Fruit fly (Drosophila melanogaster) whole organism, adult: Measurements from ENCODE around the gene CG43850.
A peak's percentile ranks its signal among the peaks of the same experiment; 100 is the strongest.

Source experiments
- CG11617 ChIP-seq: fragments of 200-800 bp; sonication (Bioruptor generic); optimal IDR thresholded peaks from 2 replicates; lab custom pipeline; 2017; ENCODE audit warnings: mild to moderate bottlenecking, missing biosample characterization, missing genetic modification reagents, missing genetic modification characterization
- CG12768 ChIP-seq: fragments of 200-800 bp; sonication (Bioruptor generic); optimal IDR thresholded peaks from 2 replicates; lab custom pipeline; 2017; ENCODE audit warnings: missing biosample characterization, missing genetic modification characterization, mild to moderate bottlenecking, moderate library complexity, missing genetic modification reagents
- CG14711 ChIP-seq: fragments of 200-800 bp; sonication (Bioruptor generic); optimal IDR thresholded peaks from 2 replicates; lab custom pipeline; 2018; ENCODE audit warnings: missing biosample characterization, mild to moderate bottlenecking, missing genetic modification characterization, moderate library complexity
- CG1620 ChIP-seq: fragments of 200-800 bp; sonication (Bioruptor generic); optimal IDR thresholded peaks from 2 replicates; lab custom pipeline; 2016; ENCODE audit warnings: missing biosample characterization, missing genetic modification characterization
- CG33017 ChIP-seq: fragments of 200-800 bp; sonication (Bioruptor generic); optimal IDR thresholded peaks from 2 replicates; lab custom pipeline; 2018; ENCODE audit warnings: missing biosample characterization, mild to moderate bottlenecking, missing genetic modification characterization, moderate library complexity
- CG5204 ChIP-seq: fragments of 200-800 bp; sonication (Bioruptor generic); optimal IDR thresholded peaks from 2 replicates; lab custom pipeline; 2016; ENCODE audit warnings: missing biosample characterization, missing genetic modification characterization
- CG7045 ChIP-seq: fragments of 200-800 bp; sonication (Bioruptor generic); optimal IDR thresholded peaks from 2 replicates; lab custom pipeline; 2017; ENCODE audit warnings: missing biosample characterization, mild to moderate bottlenecking, missing genetic modification characterization
- CG7101 ChIP-seq: fragments of 200-800 bp; sonication (Bioruptor generic); optimal IDR thresholded peaks from 2 replicates; lab custom pipeline; 2018; ENCODE audit warnings: missing biosample characterization, mild to moderate bottlenecking, missing genetic modification characterization, moderate library complexity
- Clk ChIP-seq: fragments of 200-800 bp; sonication (Bioruptor generic); optimal IDR thresholded peaks from 2 replicates; lab custom pipeline; 2017; ENCODE audit warnings: missing biosample characterization, missing genetic modification characterization
- Crg-1 ChIP-seq: fragments of 200-800 bp; sonication (Bioruptor generic); optimal IDR thresholded peaks from 2 replicates; lab custom pipeline; 2016; ENCODE audit warnings: missing biosample characterization, missing genetic modification characterization
- Hr96 ChIP-seq: fragments of 200-800 bp; sonication (Bioruptor generic); optimal IDR thresholded peaks from 2 replicates; lab custom pipeline; 2016; ENCODE audit warnings: missing biosample characterization, missing genetic modification characterization
- Mnt ChIP-seq: fragments of 200-800 bp; sonication (Bioruptor generic); optimal IDR thresholded peaks from 2 replicates; lab custom pipeline; 2016; ENCODE audit warnings: missing biosample characterization, mild to moderate bottlenecking, missing genetic modification characterization
- bab1 ChIP-seq: fragments of 200-800 bp; sonication (Bioruptor generic); optimal IDR thresholded peaks from 3 replicates; lab custom pipeline; 2019; ENCODE audit warnings: missing biosample characterization, mild to moderate bottlenecking, missing genetic modification characterization, moderate library complexity
- cic ChIP-seq: fragments of 200-800 bp; sonication (Bioruptor generic); optimal IDR thresholded peaks from 2 replicates; lab custom pipeline; 2017; ENCODE audit warnings: missing biosample characterization, mild to moderate bottlenecking, missing genetic modification characterization, moderate library complexity
- cnc ChIP-seq, 2 experiments: fragments of >200 bp; optimal IDR thresholded peaks; 2 replicates each; lab custom pipeline; 2017
- kay ChIP-seq: fragments of 200-800 bp; sonication (Bioruptor generic); peaks from one replicate; lab custom pipeline; 2016; ENCODE audit warnings: missing biosample characterization, missing genetic modification characterization, borderline replicate concordance
- ovo ChIP-seq: fragments of 200-800 bp; sonication (Bioruptor generic); optimal IDR thresholded peaks from 2 replicates; lab custom pipeline; 2016; ENCODE audit warnings: missing biosample characterization, missing genetic modification characterization
- pad ChIP-seq: fragments of 200-800 bp; sonication (Bioruptor generic); optimal IDR thresholded peaks from 3 replicates; lab custom pipeline; 2017; ENCODE audit warnings: missing biosample characterization, missing genetic modification characterization, mild to moderate bottlenecking, moderate library complexity, missing genetic modification reagents
- tj ChIP-seq: fragments of 200-800 bp; sonication (Bioruptor generic); optimal IDR thresholded peaks from 3 replicates; lab custom pipeline; 2017; ENCODE audit warnings: missing biosample characterization, mild to moderate bottlenecking, missing genetic modification characterization, moderate library complexity
- toe ChIP-seq: fragments of 200-800 bp; sonication (Bioruptor generic); optimal IDR thresholded peaks from 2 replicates; lab custom pipeline; 2016; ENCODE audit warnings: missing biosample characterization, missing genetic modification characterization

Gene CG43850

DNA sequence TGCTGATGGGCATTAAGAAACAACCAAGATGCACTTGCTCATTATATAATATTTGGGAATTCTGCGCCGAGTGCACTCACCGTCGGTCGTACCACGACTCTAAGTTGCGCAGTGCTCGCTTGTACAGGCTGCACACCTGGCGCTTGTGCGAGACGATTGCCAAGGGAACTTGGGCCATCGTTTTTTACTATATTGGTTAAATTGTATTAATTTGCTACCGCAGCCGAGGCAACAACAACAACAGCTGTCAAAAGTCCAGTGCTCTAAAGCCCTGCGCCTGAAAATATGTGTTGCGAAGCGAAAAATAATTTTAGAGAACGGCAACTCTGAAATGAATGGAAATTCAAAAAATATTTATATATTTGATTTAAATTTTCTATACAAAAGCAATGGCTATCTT lies 44.5 kb upstream of the CG43850 start, which contains the start of gene ND-B22:
Gene ND-B22, minus strand, starts transcription at position 349 of the 400 bp plus-strand sequence.
- peak; percentile 84 for TF ChIP-seq CG7101 (tag; lab: Kevin White, UChicago)
- peak; percentile 91 for TF ChIP-seq Crg-1 (GFP tag; lab: Kevin White, UChicago)
- TF ChIP-seq CG1620 (GFP tag; lab: Kevin White, UChicago) = peak; percentile 90
- TF ChIP-seq bab1 (GFP tag; lab: Kevin White, UChicago) = peak; percentile 81
- peak; percentile 57 for TF ChIP-seq CG5204 (GFP tag; lab: Kevin White, UChicago)
- peak; percentile 97 for TF ChIP-seq CG14711 (tag; lab: Kevin White, UChicago)
- TF ChIP-seq CG12768 = peak; percentile 84
- peak; percentile 36 for TF ChIP-seq cic
- peak; percentile 41 for TF ChIP-seq Hr96
- peak; percentile 4 for TF ChIP-seq tj (GFP tag; lab: Kevin White, UChicago)
- no peak for TF ChIP-seq cnc (optimal IDR thresholded peaks at IDR 0.05; lab: Kevin White, UChicago)
- TF ChIP-seq Clk (GFP tag; lab: Kevin White, UChicago) = no peak
- no peak for TF ChIP-seq kay
- TF ChIP-seq ovo (GFP tag; lab: Kevin White, UChicago) = peak; percentile 62
- TF ChIP-seq toe = peak; percentile 49
- TF ChIP-seq CG11617 (GFP tag; lab: Kevin White, UChicago) = peak; percentile 51
- peak; percentile 41 for TF ChIP-seq CG7045
- peak; percentile 79 for TF ChIP-seq Mnt (GFP tag; lab: Kevin White, UChicago)
- TF ChIP-seq CG33017 (tag; lab: Kevin White, UChicago) = peak; percentile 55
- peak; percentile 77 for TF ChIP-seq pad (GFP tag; lab: Kevin White, UChicago)

dm6 chr2L:13373435-13374242 lies 41.6 kb upstream of the CG43850 start, which contains the start of the genes Bdp1 and CG6565:
Gene Bdp1, minus strand, starts transcription at chr2L:13373890.
Gene CG6565, plus strand, starts transcription at chr2L:13374019.
- TF ChIP-seq CG12768 (peak; percentile 98), Mnt (GFP tag; lab: Kevin White, UChicago) (peak; percentile 97), bab1 (GFP tag; lab: Kevin White, UChicago) (peak; percentile 96), pad (GFP tag; lab: Kevin White, UChicago) (peak; percentile 94), tj (GFP tag; lab: Kevin White, UChicago) (peak; percentile 88), CG7045 (peak; percentile 95), cnc (optimal IDR thresholded peaks at IDR 0.05; lab: Kevin White, UChicago) (no peak), toe (peak; percentile 99), CG1620 (GFP tag; lab: Kevin White, UChicago) (peak; percentile 99), CG5204 (GFP tag; lab: Kevin White, UChicago) (peak; percentile 98), Hr96 (peak; percentile 99), Clk (GFP tag; lab: Kevin White, UChicago) (peak; percentile 97), CG11617 (GFP tag; lab: Kevin White, UChicago) (peak; percentile 98), Crg-1 (GFP tag; lab: Kevin White, UChicago) (peak; percentile 99), ovo (GFP tag; lab: Kevin White, UChicago) (peak; percentile 97), CG33017 (tag; lab: Kevin White, UChicago) (peak; percentile 93), CG7101 (tag; lab: Kevin White, UChicago) (peak; percentile 97), cic (peak; percentile 69), CG14711 (tag; lab: Kevin White, UChicago) (peak; percentile 90), kay (no peak)

dm6 chr2L:13376086-13376485 lies 39.1 kb upstream of the CG43850 start:
- no peak for TF ChIP-seq CG12768
- peak; percentile 71 for TF ChIP-seq cic
- no peak for TF ChIP-seq CG1620 (GFP tag; lab: Kevin White, UChicago)

dm6 chr2L:13378488-13378964 lies 36.7 kb upstream of the CG43850 start, which contains the start of the genes CG9302 and beta'COP:
Gene CG9302, minus strand, starts transcription at chr2L:13378538.
Gene beta'COP, plus strand, starts transcription at chr2L:13378902.
- TF ChIP-seq CG14711 (tag; lab: Kevin White, UChicago) (peak; percentile 97), CG11617 (GFP tag; lab: Kevin White, UChicago) (peak; percentile 89), toe (no peak), tj (GFP tag; lab: Kevin White, UChicago) (peak; percentile 64), CG7101 (tag; lab: Kevin White, UChicago) (peak; percentile 78), CG5204 (GFP tag; lab: Kevin White, UChicago) (no peak), Mnt (GFP tag; lab: Kevin White, UChicago) (peak; percentile 69), CG33017 (tag; lab: Kevin White, UChicago) (peak; percentile 70), cic (peak; percentile 35), Clk (GFP tag; lab: Kevin White, UChicago) (peak; percentile 69), CG7045 (peak; percentile 72), cnc (optimal IDR thresholded peaks at IDR 0.05; lab: Kevin White, UChicago) (no peak), CG1620 (GFP tag; lab: Kevin White, UChicago) (peak; percentile 82), bab1 (GFP tag; lab: Kevin White, UChicago) (peak; percentile 83), ovo (GFP tag; lab: Kevin White, UChicago) (peak; percentile 74), kay (no peak), Hr96 (no peak), CG12768 (peak; percentile 80), Crg-1 (GFP tag; lab: Kevin White, UChicago) (peak; percentile 49), pad (GFP tag; lab: Kevin White, UChicago) (peak; percentile 70)

- TF ChIP-seq CG5204 (GFP tag; lab: Kevin White, UChicago) = no peak
- no peak for TF ChIP-seq Crg-1 (GFP tag; lab: Kevin White, UChicago)
- TF ChIP-seq cic = no peak
- TF ChIP-seq CG12768 = no peak
- no peak for TF ChIP-seq Clk (GFP tag; lab: Kevin White, UChicago)
- TF ChIP-seq CG7101 (tag; lab: Kevin White, UChicago) = peak; percentile 49
- no peak for TF ChIP-seq kay
- TF ChIP-seq Hr96 = no peak
- no peak for TF ChIP-seq CG11617 (GFP tag; lab: Kevin White, UChicago)
- peak; percentile 60 for TF ChIP-seq CG1620 (GFP tag; lab: Kevin White, UChicago)
- peak; percentile 56 for TF ChIP-seq CG14711 (tag; lab: Kevin White, UChicago)
- TF ChIP-seq pad (GFP tag; lab: Kevin White, UChicago) = no peak
- no peak for TF ChIP-seq CG7045
- TF ChIP-seq CG33017 (tag; lab: Kevin White, UChicago) = no peak
- TF ChIP-seq tj (GFP tag; lab: Kevin White, UChicago) = no peak
- TF ChIP-seq cnc (optimal IDR thresholded peaks at IDR 0.05; lab: Kevin White, UChicago) = no peak
- TF ChIP-seq bab1 (GFP tag; lab: Kevin White, UChicago) = peak; percentile 64
- TF ChIP-seq ovo (GFP tag; lab: Kevin White, UChicago) = no peak
- no peak for TF ChIP-seq Mnt (GFP tag; lab: Kevin White, UChicago)
- TF ChIP-seq toe = no peak
These were observed 32.7 kb upstream of the CG43850 start, which contains the start of gene loqs for dm6 chr2L:13382351-13383029. Gene loqs, plus strand, starts transcription at chr2L:13382652.
